Worm (Caenorhabditis elegans) whole organism, L4/young adult: ENCODE results near the gene cct-3.

Experiments used
- W03F9.2 ChIP-seq: fragments of 150-350 bp; optimal IDR thresholded peaks from 2 replicates; lab custom pipeline; 2014; ENCODE audit warnings: missing biosample characterization, missing genetic modification characterization
- dao-5 ChIP-seq: sonication (generic microtip); optimal IDR thresholded peaks from 2 replicates; lab custom pipeline; 2016; ENCODE audit warnings: missing genotype, missing genetic modification characterization, moderate library complexity, missing compliant biosample characterization
- him-1 ChIP-seq: sonication (generic microtip); optimal IDR thresholded peaks from 2 replicates; lab custom pipeline; 2016; ENCODE audit warnings: missing genotype, missing genetic modification reagents, missing genetic modification characterization, missing compliant biosample characterization

- TF ChIP-seq him-1 (tag; lab: Kevin White, UChicago), result no peak
- TF ChIP-seq dao-5, result no peak
- no peak for TF ChIP-seq W03F9.2 (tag; lab: Kevin White, UChicago)
Observed at ce11 chrII:2216940-2217664, 16.2 kb upstream of the cct-3 start.
